Worm (Caenorhabditis elegans): ENCODE results near the gene fkb-4.

DNA sequence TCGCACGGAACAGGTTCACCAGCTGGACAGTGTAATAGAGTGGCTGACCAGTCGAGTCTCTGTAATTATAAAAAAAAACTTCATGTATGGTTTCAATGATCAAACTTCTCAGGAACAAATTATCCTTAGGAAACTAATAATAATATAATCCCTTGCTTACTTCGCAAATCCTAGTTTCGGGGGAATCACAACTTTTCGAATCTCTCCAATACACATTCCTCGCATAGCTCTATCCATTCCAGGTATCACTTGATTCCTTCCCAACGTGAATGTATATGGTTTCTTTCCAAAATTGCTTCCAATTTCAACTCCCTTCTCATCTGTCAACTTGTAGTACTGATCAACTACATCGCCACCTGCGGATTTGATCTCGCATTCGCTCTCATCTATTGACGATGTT is 586 bp downstream of the fkb-4 start:
- TF ChIP-seq nfya-1 (tag; optimal IDR thresholded peaks at IDR 0.05) (no peak), pqm-1 (tag; optimal IDR thresholded peaks at IDR 0.05) (no peak)
